Worm (Caenorhabditis elegans) whole organism, L1 larva: ENCODE results near the gene ccch-5.
A peak's percentile ranks its signal among the peaks of the same experiment; 100 is the strongest.

Experiments used
- C04F5.9 ChIP-seq: sonication (generic microtip); optimal IDR thresholded peaks from 2 replicates; lab custom pipeline; 2016; ENCODE audit warnings: missing genetic modification characterization, missing compliant biosample characterization
- C34B4.2 ChIP-seq: sonication (generic microtip); optimal IDR thresholded peaks from 2 replicates; lab custom pipeline; 2017; ENCODE audit warnings: mild to moderate bottlenecking, missing genetic modification characterization, missing compliant biosample characterization
- Y116A8C.19 ChIP-seq: sonication (generic microtip); optimal IDR thresholded peaks from 2 replicates; lab custom pipeline; 2016; ENCODE audit warnings: missing compliant biosample characterization, missing genetic modification characterization, borderline replicate concordance
- aha-1 ChIP-seq: fragments of 150-350 bp; optimal IDR thresholded peaks from 2 replicates; lab custom pipeline; 2014; ENCODE audit warnings: missing biosample characterization, missing genetic modification characterization
- aly-2 ChIP-seq: fragments of 150-350 bp; optimal IDR thresholded peaks from 2 replicates; lab custom pipeline; 2014; ENCODE audit warnings: missing biosample characterization, missing genetic modification characterization
- ama-1 ChIP-seq: fragments of 150-350 bp; optimal IDR thresholded peaks from 2 replicates; lab custom pipeline; 2014
- blmp-1 ChIP-seq: fragments of 150-350 bp; optimal IDR thresholded peaks from 2 replicates; lab custom pipeline; 2014; ENCODE audit warnings: missing biosample characterization, missing genetic modification characterization
- ceh-82 ChIP-seq, 3 experiments: fragments of 150-350 bp in 1 of 3; sonication (generic microtip) in 2 of 3; optimal IDR thresholded peaks; 2 replicates each; lab custom pipeline; 2014 to 2017; ENCODE audit warnings: missing biosample characterization in 3 of 3, missing genetic modification characterization in 3 of 3
- ceh-88 ChIP-seq: fragments of 200-800 bp; sonication (Bioruptor generic); IDR thresholded peaks from 2 replicates; pipeline ENCODE4 v1.3.6; 2022; ENCODE audit warnings: missing genetic modification characterization, missing compliant biosample characterization
- dpl-1 ChIP-seq, 3 experiments: fragments of 150-350 bp in 2 of 3; sonication (generic microtip) in 1 of 3; optimal IDR thresholded peaks; 2 replicates each; lab custom pipeline; 2014 to 2017; ENCODE audit warnings: missing biosample characterization in 3 of 3, missing genetic modification characterization in 3 of 3, missing genetic modification reagents in 3 of 3
- efl-1 ChIP-seq, 4 experiments: fragments of 150-350 bp; optimal IDR thresholded peaks in 3 of 4; peaks in 1 of 4; 1 replicate in 1 of 4; 2 replicates in 3 of 4; lab custom pipeline; 2014; ENCODE audit warnings: missing biosample characterization in 2 of 4, missing genetic modification characterization in 2 of 4, missing genetic modification reagents in 2 of 4
- elt-3 ChIP-seq, 6 experiments: fragments of 150-350 bp in 1 of 6; sonication (generic microtip); optimal IDR thresholded peaks; 2 replicates each; lab custom pipeline; 2017 to 2018; ENCODE audit warnings: missing biosample characterization in 6 of 6, missing genetic modification characterization in 6 of 6, inconsistent platforms in 1 of 6
- fkh-4 ChIP-seq: sonication (generic microtip); optimal IDR thresholded peaks from 2 replicates; lab custom pipeline; 2016; ENCODE audit warnings: missing compliant biosample characterization, missing genetic modification characterization, borderline replicate concordance
- fkh-8 ChIP-seq: sonication (generic microtip); optimal IDR thresholded peaks from 2 replicates; lab custom pipeline; 2016; ENCODE audit warnings: mild to moderate bottlenecking, missing genetic modification characterization, missing compliant biosample characterization
- fos-1 ChIP-seq: fragments of 150-350 bp; optimal IDR thresholded peaks from 2 replicates; lab custom pipeline; 2014; ENCODE audit warnings: missing biosample characterization, missing genetic modification characterization
- hlh-17 ChIP-seq: fragments of 200-800 bp; sonication (Bioruptor generic); optimal IDR thresholded peaks from 2 replicates; lab custom pipeline; 2018; ENCODE audit warnings: missing genetic modification characterization, mild to moderate bottlenecking, missing compliant biosample characterization, moderate library complexity, borderline replicate concordance
- hlh-4 ChIP-seq: sonication (generic microtip); optimal IDR thresholded peaks from 2 replicates; lab custom pipeline; 2016; ENCODE audit warnings: mild to moderate bottlenecking, missing genetic modification characterization, missing compliant biosample characterization
- irx-1 ChIP-seq: sonication (generic microtip); optimal IDR thresholded peaks from 2 replicates; lab custom pipeline; 2016; ENCODE audit warnings: missing genetic modification characterization, missing compliant biosample characterization
- isw-1 ChIP-seq: fragments of 200-800 bp; sonication (Bioruptor generic); IDR thresholded peaks from 2 replicates; pipeline ENCODE4 v1.3.6; 2022; ENCODE audit warnings: missing genetic modification characterization, missing compliant biosample characterization
- lin-13 ChIP-seq: fragments of 150-350 bp; optimal IDR thresholded peaks from 2 replicates; lab custom pipeline; 2014; ENCODE audit warnings: missing biosample characterization, missing genetic modification reagents, missing genetic modification characterization
- lin-14 ChIP-seq: fragments of 200-800 bp; sonication (Bioruptor generic); optimal IDR thresholded peaks from 2 replicates; lab custom pipeline; 2018; ENCODE audit warnings: mild to moderate bottlenecking, missing genetic modification characterization, moderate library complexity, missing compliant biosample characterization
- lin-15B ChIP-seq: fragments of 150-350 bp; sonication (generic microtip); optimal IDR thresholded peaks from 3 replicates; lab custom pipeline; 2014; ENCODE audit warnings: missing biosample characterization, missing genetic modification characterization
- lin-35 ChIP-seq, 2 experiments: fragments of 150-350 bp; optimal IDR thresholded peaks; 2 replicates each; lab custom pipeline; 2014; ENCODE audit warnings: missing biosample characterization in 2 of 2, missing genetic modification characterization in 2 of 2, missing genetic modification reagents in 2 of 2
- lir-3 ChIP-seq: sonication (generic microtip); optimal IDR thresholded peaks from 2 replicates; lab custom pipeline; 2016; ENCODE audit warnings: mild to moderate bottlenecking, missing genetic modification characterization, moderate library complexity, missing compliant biosample characterization; ENCODE audit not compliant: poor library complexity
- lsy-2 ChIP-seq, 2 experiments: fragments of 150-350 bp; optimal IDR thresholded peaks; 2 replicates each; lab custom pipeline; 2014; ENCODE audit warnings: missing biosample characterization in 2 of 2, missing genetic modification characterization in 2 of 2
- mab-9 ChIP-seq: fragments of 200-800 bp; sonication (Bioruptor generic); IDR thresholded peaks from 2 replicates; pipeline ENCODE4 v1.3.6; 2022; ENCODE audit warnings: missing genetic modification reagents, missing genetic modification characterization, missing compliant biosample characterization
- mep-1 ChIP-seq: fragments of 150-350 bp; optimal IDR thresholded peaks from 2 replicates; lab custom pipeline; 2014; ENCODE audit warnings: missing biosample characterization, missing genetic modification characterization
- nhr-11 ChIP-seq: fragments of 150-350 bp; optimal IDR thresholded peaks from 2 replicates; lab custom pipeline; 2014; ENCODE audit warnings: missing biosample characterization, missing genetic modification characterization
- nhr-12 ChIP-seq: sonication (generic microtip); optimal IDR thresholded peaks from 2 replicates; lab custom pipeline; 2017; ENCODE audit warnings: missing biosample characterization, missing genetic modification characterization
- nhr-20 ChIP-seq: sonication (generic microtip); optimal IDR thresholded peaks from 2 replicates; lab custom pipeline; 2016; ENCODE audit warnings: mild to moderate bottlenecking, missing genetic modification characterization, missing compliant biosample characterization
- nhr-28 ChIP-seq: fragments of 150-350 bp; optimal IDR thresholded peaks from 2 replicates; lab custom pipeline; 2014; ENCODE audit warnings: missing biosample characterization, missing genetic modification characterization
- nhr-47 ChIP-seq: sonication (generic microtip); optimal IDR thresholded peaks from 2 replicates; lab custom pipeline; 2016; ENCODE audit warnings: mild to moderate bottlenecking, missing genetic modification characterization, moderate library complexity, missing compliant biosample characterization
- nhr-71 ChIP-seq: sonication (generic microtip); optimal IDR thresholded peaks from 2 replicates; lab custom pipeline; 2016; ENCODE audit warnings: mild to moderate bottlenecking, missing genetic modification characterization, moderate library complexity, missing compliant biosample characterization
- nhr-76 ChIP-seq: sonication (generic microtip); optimal IDR thresholded peaks from 2 replicates; lab custom pipeline; 2017; ENCODE audit warnings: missing biosample characterization, missing genetic modification characterization
- nhr-85 ChIP-seq: sonication (generic microtip); peaks from one replicate; lab custom pipeline; 2016; ENCODE audit warnings: missing genetic modification characterization, inconsistent platforms, missing compliant biosample characterization
- pax-3 ChIP-seq: fragments of 200-800 bp; sonication (Bioruptor generic); optimal IDR thresholded peaks from 2 replicates; lab custom pipeline; 2018; ENCODE audit warnings: mild to moderate bottlenecking, missing genetic modification characterization, moderate library complexity, missing compliant biosample characterization
- pqm-1 ChIP-seq: sonication (generic microtip); optimal IDR thresholded peaks from 3 replicates; lab custom pipeline; 2017; ENCODE audit warnings: missing biosample characterization, missing genetic modification characterization
- rnt-1 ChIP-seq: sonication (generic microtip); optimal IDR thresholded peaks from 2 replicates; lab custom pipeline; 2016; ENCODE audit warnings: mild to moderate bottlenecking, missing genetic modification characterization, moderate library complexity, missing compliant biosample characterization
- skn-1 ChIP-seq: fragments of 150-350 bp; optimal IDR thresholded peaks from 2 replicates; lab custom pipeline; 2014; ENCODE audit warnings: missing biosample characterization, missing genetic modification characterization
- snu-23 ChIP-seq: sonication (generic microtip); optimal IDR thresholded peaks from 2 replicates; lab custom pipeline; 2016; ENCODE audit warnings: missing genetic modification characterization, missing compliant biosample characterization
- sup-37 ChIP-seq: fragments of 200-800 bp; sonication (Bioruptor generic); optimal IDR thresholded peaks from 2 replicates; lab custom pipeline; 2018; ENCODE audit warnings: mild to moderate bottlenecking, missing genetic modification characterization, missing compliant biosample characterization
- swsn-7 ChIP-seq: sonication (generic microtip); optimal IDR thresholded peaks from 2 replicates; lab custom pipeline; 2016; ENCODE audit warnings: missing genetic modification characterization, missing compliant biosample characterization
- tbx-2 ChIP-seq: sonication (generic microtip); optimal IDR thresholded peaks from 2 replicates; lab custom pipeline; 2016; ENCODE audit warnings: missing genetic modification characterization, missing compliant biosample characterization
- unc-30 ChIP-seq: sonication (generic microtip); optimal IDR thresholded peaks from 2 replicates; lab custom pipeline; 2017; ENCODE audit warnings: missing biosample characterization, missing genetic modification characterization
- unc-62 ChIP-seq: fragments of 150-350 bp; optimal IDR thresholded peaks from 2 replicates; lab custom pipeline; 2014; ENCODE audit warnings: missing biosample characterization, missing genetic modification reagents, missing genetic modification characterization
- unc-86 ChIP-seq: sonication (generic microtip); optimal IDR thresholded peaks from 2 replicates; lab custom pipeline; 2016; ENCODE audit warnings: missing genetic modification characterization, missing compliant biosample characterization
- xbp-1 ChIP-seq: sonication (generic microtip); optimal IDR thresholded peaks from 2 replicates; lab custom pipeline; 2016; ENCODE audit warnings: missing genetic modification characterization, missing compliant biosample characterization
- zag-1 ChIP-seq: fragments of 150-350 bp; optimal IDR thresholded peaks from 2 replicates; lab custom pipeline; 2014; ENCODE audit warnings: missing biosample characterization, missing genetic modification characterization
- ztf-11 ChIP-seq, 2 experiments: sonication (generic microtip); optimal IDR thresholded peaks; 2 replicates each; lab custom pipeline; 2016 to 2017; ENCODE audit warnings: missing genetic modification characterization in 2 of 2, missing biosample characterization in 1 of 2, missing compliant biosample characterization in 1 of 2

The ccch-5 gene

DNA sequence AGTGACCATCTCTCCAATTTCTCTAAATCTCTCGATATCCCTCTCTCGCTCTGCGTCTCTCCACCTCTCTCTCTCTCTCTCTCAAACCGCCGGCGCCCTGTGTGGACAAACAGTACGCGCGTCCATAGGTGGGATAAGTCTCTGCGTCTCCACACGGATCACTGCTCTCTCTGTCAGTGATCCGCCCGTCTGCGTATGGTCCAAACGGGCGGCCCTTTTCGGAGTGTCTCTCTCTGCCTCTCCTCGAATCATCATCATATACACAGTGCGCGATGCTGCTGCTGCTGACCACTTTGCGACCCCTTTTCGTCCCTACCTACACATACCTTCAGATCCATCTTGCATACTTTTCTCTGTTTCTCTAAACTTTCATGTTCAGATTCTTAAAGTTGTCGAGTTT, 47.1 kb upstream of the ccch-5 start (continued):
- TF ChIP-seq nhr-20 (tag; lab: Kevin White, UChicago) (peak; percentile 86), nhr-47 (tag; lab: Kevin White, UChicago) (peak; percentile 63), hlh-17 (GFP tag; lab: Kevin White, UChicago) (no peak), C04F5.9 (tag; lab: Kevin White, UChicago) (no peak), ceh-82 (tag; optimal IDR thresholded peaks at IDR 0.05; lab: Kevin White, UChicago) (peak; percentile 9 to 31 (median 24)), xbp-1 (peak; percentile 43), dpl-1 (GFP tag; optimal IDR thresholded peaks at IDR 0.05; lab: Kevin White, UChicago) (peak; percentile 4 to 34 (median 20)), blmp-1 (tag; lab: Kevin White, UChicago) (peak; percentile 61), mab-9 (GFP tag; lab: Robert Waterston, UW) (no peak), unc-30 (tag; lab: Kevin White, UChicago) (no peak), ceh-88 (GFP tag; lab: Robert Waterston, UW) (no peak), irx-1 (tag; lab: Kevin White, UChicago) (no peak), mep-1 (tag; lab: Kevin White, UChicago) (peak; percentile 50), fos-1 (tag; lab: Kevin White, UChicago) (peak; percentile 18), snu-23 (peak; percentile 88), skn-1 (tag; lab: Kevin White, UChicago) (peak; percentile 48), unc-62 (GFP tag; lab: Kevin White, UChicago) (no peak), hlh-4 (tag; lab: Kevin White, UChicago) (no peak), swsn-7 (peak; percentile 56), C34B4.2 (tag; lab: Kevin White, UChicago) (peak; percentile 77), aly-2 (tag; lab: Kevin White, UChicago) (no peak), elt-3 (tag; optimal IDR thresholded peaks at IDR 0.05; lab: Kevin White, UChicago) (peak in 4 of 6 experiments; percentile 2 to 65 (median 41)), ama-1 (lab: Kevin White, UChicago) (no peak), lin-35 (GFP tag; optimal IDR thresholded peaks at IDR 0.05; lab: Kevin White, UChicago) (peak; percentile 21 to 57), ztf-11 (tag; optimal IDR thresholded peaks at IDR 0.05; lab: Kevin White, UChicago) (peak in 1 of 2 experiments; percentile 41), efl-1 (optimal IDR thresholded peaks at IDR 0.05; lab: Kevin White, UChicago) (peak; percentile 48 to 59), efl-1 (GFP tag; optimal IDR thresholded peaks at IDR 0.05 in 1 of 2; lab: Kevin White, UChicago) (peak in 1 of 2 experiments; percentile 95), unc-86 (tag; lab: Kevin White, UChicago) (no peak), lsy-2 (tag; optimal IDR thresholded peaks at IDR 0.05; lab: Kevin White, UChicago) (peak; percentile 50), nhr-85 (peak; percentile 96), fkh-8 (tag; lab: Kevin White, UChicago) (no peak), sup-37 (GFP tag; lab: Kevin White, UChicago) (no peak), nhr-28 (no peak), fkh-4 (no peak), tbx-2 (tag; lab: Kevin White, UChicago) (peak; percentile 71), lin-13 (peak; percentile 46), Y116A8C.19 (tag; lab: Kevin White, UChicago) (no peak), pax-3 (tag; lab: Kevin White, UChicago) (no peak), rnt-1 (tag; lab: Kevin White, UChicago) (no peak), nhr-76 (tag; lab: Kevin White, UChicago) (no peak), nhr-71 (peak; percentile 80), lin-14 (GFP tag; lab: Kevin White, UChicago) (peak; percentile 89), nhr-11 (tag; lab: Kevin White, UChicago) (no peak), zag-1 (tag; lab: Kevin White, UChicago) (no peak), isw-1 (GFP tag; lab: Robert Waterston, UW) (no peak), aha-1 (tag; lab: Kevin White, UChicago) (no peak), nhr-12 (no peak), pqm-1 (tag; lab: Kevin White, UChicago) (no peak), lir-3 (no peak), lin-15B (no peak)
